Worm (Caenorhabditis elegans) whole organism, L1 larva: ENCODE data around the gene srr-3.

ENCODE experiments used
- elt-2 ChIP-seq: sonication (generic microtip); optimal IDR thresholded peaks from 2 replicates; lab custom pipeline; 2016; ENCODE audit warnings: missing genetic modification characterization, mild to moderate bottlenecking, inconsistent platforms, missing compliant biosample characterization, missing genetic modification reagents
- fkh-10 ChIP-seq: sonication (generic microtip); optimal IDR thresholded peaks from 2 replicates; lab custom pipeline; 2017; ENCODE audit warnings: missing biosample characterization, missing genetic modification reagents, missing genetic modification characterization
- hpl-2 ChIP-seq: fragments of 150-350 bp; optimal IDR thresholded peaks from 2 replicates; lab custom pipeline; 2014; ENCODE audit warnings: missing biosample characterization, missing genetic modification reagents, missing genetic modification characterization
- nhr-76 ChIP-seq: sonication (generic microtip); optimal IDR thresholded peaks from 2 replicates; lab custom pipeline; 2017; ENCODE audit warnings: missing biosample characterization, missing genetic modification characterization
- sox-4 ChIP-seq: sonication (generic microtip); optimal IDR thresholded peaks from 2 replicates; lab custom pipeline; 2016; ENCODE audit warnings: missing genetic modification characterization, missing compliant biosample characterization
- tbx-2 ChIP-seq: sonication (generic microtip); optimal IDR thresholded peaks from 2 replicates; lab custom pipeline; 2016; ENCODE audit warnings: missing genetic modification characterization, missing compliant biosample characterization
- zag-1 ChIP-seq: fragments of 150-350 bp; optimal IDR thresholded peaks from 2 replicates; lab custom pipeline; 2014; ENCODE audit warnings: missing biosample characterization, missing genetic modification characterization

DNA sequence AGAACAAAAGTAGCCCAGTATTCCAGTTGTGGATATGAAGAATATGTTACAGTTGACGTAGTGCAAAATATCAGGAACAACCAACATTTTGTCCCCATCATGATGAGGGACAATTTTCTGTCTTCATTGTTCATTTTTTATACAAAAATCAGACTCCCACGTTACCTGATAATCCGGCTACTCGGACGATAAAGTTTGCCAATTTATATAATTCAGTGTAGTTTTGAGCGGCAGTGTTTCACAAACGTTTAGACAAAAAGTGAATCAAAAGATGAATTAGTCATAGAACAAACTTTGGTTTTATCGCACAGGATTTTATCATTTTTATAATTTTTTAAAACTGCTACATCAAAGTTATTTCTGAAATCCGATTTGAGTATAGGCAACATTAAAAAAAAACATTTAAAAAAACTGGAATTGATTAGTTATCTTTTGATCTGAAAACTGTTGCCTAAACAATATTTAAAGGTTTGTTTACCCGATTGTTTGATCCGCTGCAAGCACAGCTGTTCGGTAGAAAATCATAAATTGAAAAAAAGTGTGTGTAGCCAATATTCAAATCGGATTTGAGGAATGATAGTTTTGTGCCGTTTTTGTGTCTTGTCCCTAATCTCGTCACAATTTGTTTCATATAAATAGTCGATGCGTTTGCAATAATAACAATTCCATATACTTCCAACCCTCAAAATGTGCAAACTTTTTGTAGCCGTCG, 27.5 kb downstream of the srr-3 start, which contains the start of the genes F57E7.4 and spig-6:
- TF ChIP-seq hpl-2 (GFP tag; lab: Kevin White, UChicago), result no peak
- no peak for TF ChIP-seq sox-4
- no peak for TF ChIP-seq fkh-10 (GFP tag; lab: Kevin White, UChicago)
- TF ChIP-seq tbx-2 (tag; lab: Kevin White, UChicago), result no peak
- no peak for TF ChIP-seq zag-1 (tag; lab: Kevin White, UChicago)
- TF ChIP-seq nhr-76 (tag; lab: Kevin White, UChicago), result no peak
- no peak for TF ChIP-seq elt-2 (tag; lab: Kevin White, UChicago)
